Worm (Caenorhabditis elegans) whole organism, mixed stage, embryonic: Measurements from ENCODE around the gene T13H5.8.

ENCODE experiments used
- M03D4.4 ChIP-seq: sonication (generic microtip); optimal IDR thresholded peaks from 2 replicates; lab custom pipeline; 2017; ENCODE audit warnings: mild to moderate bottlenecking, missing genetic modification characterization, missing compliant biosample characterization
- ces-1 ChIP-seq: fragments of 150-350 bp; optimal IDR thresholded peaks from 2 replicates; lab custom pipeline; 2014; ENCODE audit warnings: missing biosample characterization, missing genetic modification reagents, missing genetic modification characterization
- cnd-1 ChIP-seq: fragments of 200-800 bp; sonication (Bioruptor generic); optimal IDR thresholded peaks from 2 replicates; lab custom pipeline; 2018; ENCODE audit warnings: mild to moderate bottlenecking, missing genetic modification characterization, missing compliant biosample characterization
- flh-1 ChIP-seq: fragments of 200-800 bp; sonication (Bioruptor generic); optimal IDR thresholded peaks from 2 replicates; lab custom pipeline; 2018; ENCODE audit warnings: mild to moderate bottlenecking, missing genetic modification characterization, moderate library complexity, missing compliant biosample characterization
- lin-32 ChIP-seq: fragments of 200-800 bp; sonication (Bioruptor generic); optimal IDR thresholded peaks from 2 replicates; lab custom pipeline; 2018; ENCODE audit warnings: mild to moderate bottlenecking, missing genetic modification characterization, missing compliant biosample characterization
- mab-5 ChIP-seq: fragments of 150-350 bp; optimal IDR thresholded peaks from 2 replicates; lab custom pipeline; 2014; ENCODE audit warnings: missing biosample characterization, missing genetic modification characterization
- mep-1 ChIP-seq: fragments of 150-350 bp; optimal IDR thresholded peaks from 2 replicates; lab custom pipeline; 2017; ENCODE audit warnings: missing biosample characterization, missing genetic modification reagents, missing genetic modification characterization, inconsistent platforms
- mls-2 ChIP-seq: sonication (generic microtip); optimal IDR thresholded peaks from 2 replicates; lab custom pipeline; 2016; ENCODE audit warnings: mild to moderate bottlenecking, missing genetic modification characterization, moderate library complexity, missing compliant biosample characterization
- nhr-12 ChIP-seq: fragments of 150-350 bp; optimal IDR thresholded peaks from 2 replicates; lab custom pipeline; 2014; ENCODE audit warnings: missing biosample characterization, missing genetic modification characterization
- nhr-237 ChIP-seq: fragments of 150-350 bp; optimal IDR thresholded peaks from 2 replicates; lab custom pipeline; 2014; ENCODE audit warnings: missing biosample characterization, missing genetic modification characterization
- snpc-4 ChIP-seq: fragments of 150-350 bp; optimal IDR thresholded peaks from 2 replicates; lab custom pipeline; 2014; ENCODE audit warnings: missing biosample characterization, missing genetic modification characterization
- unc-62 ChIP-seq: fragments of 150-350 bp; optimal IDR thresholded peaks from 2 replicates; lab custom pipeline; 2014; ENCODE audit warnings: missing biosample characterization, missing genetic modification reagents, missing genetic modification characterization

DNA sequence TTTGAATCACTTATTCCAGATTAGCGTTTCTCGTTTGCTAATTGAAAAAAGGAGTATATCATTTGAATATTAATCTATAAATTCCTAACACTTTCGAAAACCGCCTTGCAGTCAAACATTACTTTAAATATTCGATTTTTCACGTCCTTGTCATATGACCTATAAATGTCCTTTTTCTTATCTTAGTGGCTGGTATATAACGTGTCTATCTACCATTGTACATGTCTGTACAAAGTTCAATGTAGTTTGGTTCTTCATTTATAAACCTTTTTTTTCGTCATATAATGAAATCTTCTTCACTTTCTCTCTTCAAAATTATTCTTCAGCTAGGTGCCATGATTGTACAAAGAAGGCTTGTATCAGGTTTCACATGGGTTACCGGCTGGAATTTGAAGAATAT is 32.7 kb upstream of the T13H5.8 start, which contains the start of gene gbh-2:
- TF ChIP-seq unc-62 (GFP tag; lab: Kevin White, UChicago): no peak
- TF ChIP-seq flh-1 (GFP tag; lab: Kevin White, UChicago): no peak
- no peak for TF ChIP-seq mep-1 (tag; lab: Kevin White, UChicago)
- no peak for TF ChIP-seq ces-1 (GFP tag; lab: Kevin White, UChicago)
- no peak for TF ChIP-seq nhr-12
- no peak for TF ChIP-seq cnd-1
- TF ChIP-seq nhr-237 (tag; lab: Kevin White, UChicago): no peak
- TF ChIP-seq snpc-4: no peak
- no peak for TF ChIP-seq mls-2 (tag; lab: Kevin White, UChicago)
- no peak for TF ChIP-seq lin-32
- TF ChIP-seq M03D4.4 (tag; lab: Kevin White, UChicago): no peak
- no peak for TF ChIP-seq mab-5
